Worm (Caenorhabditis elegans) whole organism, young adult: ENCODE data around the gene tbc-12.

Experiments
- B0019.2 ChIP-seq: fragments of 200-800 bp; sonication (Bioruptor generic); conservative IDR thresholded peaks from 2 replicates; pipeline ENCODE4 v1.3.6; 2022; ENCODE audit warnings: missing genetic modification reagents, missing genetic modification characterization, missing compliant biosample characterization
- B0035.1 ChIP-seq: sonication (generic microtip); optimal IDR thresholded peaks from 2 replicates; lab custom pipeline; 2016; ENCODE audit warnings: missing genetic modification characterization, mild to moderate bottlenecking, missing compliant biosample characterization, missing genotype, missing genetic modification reagents
- B0261.1 ChIP-seq: sonication (generic microtip); optimal IDR thresholded peaks from 2 replicates; lab custom pipeline; 2016; ENCODE audit warnings: mild to moderate bottlenecking, missing genetic modification characterization, moderate library complexity, missing compliant biosample characterization
- C06A6.2 ChIP-seq: fragments of 200-800 bp; sonication (Bioruptor generic); conservative IDR thresholded peaks from 2 replicates; pipeline ENCODE4 v1.3.6; 2022; ENCODE audit warnings: missing genetic modification characterization, missing compliant biosample characterization
- C17E4.6 ChIP-seq: fragments of 200-800 bp; sonication (Bioruptor generic); IDR thresholded peaks from 2 replicates; pipeline ENCODE4 v1.3.6; 2022; ENCODE audit warnings: missing genetic modification reagents, missing genetic modification characterization, missing compliant biosample characterization
- F37B4.10 ChIP-seq: fragments of 200-800 bp; sonication (Bioruptor generic); IDR thresholded peaks from 2 replicates; pipeline ENCODE4 v1.3.6; 2022; ENCODE audit warnings: missing genetic modification characterization, missing compliant biosample characterization
- K12H6.12 ChIP-seq: fragments of 200-800 bp; sonication (Bioruptor generic); optimal IDR thresholded peaks from 2 replicates; lab custom pipeline; 2018; ENCODE audit warnings: mild to moderate bottlenecking, missing genetic modification characterization, missing compliant biosample characterization
- Y53F4B.3 ChIP-seq: fragments of 200-800 bp; sonication (Bioruptor generic); IDR thresholded peaks from 2 replicates; pipeline ENCODE4 v1.3.6; 2022; ENCODE audit warnings: missing genetic modification reagents, missing genetic modification characterization, missing compliant biosample characterization
- Y53G8AR.9 ChIP-seq: fragments of 200-800 bp; sonication (Bioruptor generic); conservative IDR thresholded peaks from 2 replicates; pipeline ENCODE4 v1.3.6; 2022; ENCODE audit warnings: missing genetic modification reagents, missing genetic modification characterization, missing compliant biosample characterization
- Y67H2A.10 ChIP-seq: fragments of 200-800 bp; sonication (Bioruptor generic); conservative IDR thresholded peaks from 2 replicates; pipeline ENCODE4 v1.3.6; 2022; ENCODE audit warnings: missing genetic modification reagents, missing genetic modification characterization, missing compliant biosample characterization
- Y79H2A.3 ChIP-seq: fragments of 200-800 bp; sonication (Bioruptor generic); conservative IDR thresholded peaks from 2 replicates; pipeline ENCODE4 v1.3.6; 2022; ENCODE audit warnings: missing genetic modification reagents, missing genetic modification characterization, missing compliant biosample characterization
- ama-1 ChIP-seq, 3 experiments: fragments of 150-350 bp in 1 of 3; sonication (generic microtip) in 2 of 3; optimal IDR thresholded peaks; 2 replicates each; lab custom pipeline; 2014 to 2018; ENCODE audit warnings: missing biosample characterization in 2 of 3, missing genetic modification characterization in 2 of 3, missing genetic modification reagents in 2 of 3
- aptf-2 ChIP-seq: fragments of 200-800 bp; sonication (Bioruptor generic); conservative IDR thresholded peaks from 2 replicates; pipeline ENCODE4 v1.3.6; 2022; ENCODE audit warnings: missing genetic modification reagents, missing genetic modification characterization, missing compliant biosample characterization
- attf-3 ChIP-seq: fragments of 200-800 bp; sonication (Bioruptor generic); conservative IDR thresholded peaks from 2 replicates; pipeline ENCODE4 v1.3.6; 2022; ENCODE audit warnings: missing genetic modification reagents, missing genetic modification characterization, missing compliant biosample characterization
- attf-6 ChIP-seq: fragments of 200-800 bp; sonication (Bioruptor generic); IDR thresholded peaks from 2 replicates; pipeline ENCODE4 v1.3.6; 2022; ENCODE audit warnings: missing genetic modification reagents, missing genetic modification characterization, missing compliant biosample characterization
- ccch-3 ChIP-seq: fragments of 200-800 bp; sonication (Bioruptor generic); optimal IDR thresholded peaks from 2 replicates; lab custom pipeline; 2018; ENCODE audit warnings: mild to moderate bottlenecking, missing genetic modification characterization, missing compliant biosample characterization
- ceh-27 ChIP-seq: fragments of 200-800 bp; sonication (Bioruptor generic); optimal IDR thresholded peaks from 2 replicates; lab custom pipeline; 2018; ENCODE audit warnings: mild to moderate bottlenecking, missing genetic modification characterization, moderate library complexity, missing compliant biosample characterization
- ceh-40 ChIP-seq: fragments of 200-800 bp; sonication (Bioruptor generic); IDR thresholded peaks from 2 replicates; pipeline ENCODE4 v1.3.6; 2022; ENCODE audit warnings: missing genetic modification characterization, missing compliant biosample characterization
- ceh-58 ChIP-seq: fragments of 200-800 bp; sonication (Bioruptor generic); IDR thresholded peaks from 2 replicates; pipeline ENCODE4 v1.3.6; 2022; ENCODE audit warnings: missing genetic modification characterization, missing compliant biosample characterization
- dpff-1 ChIP-seq: sonication (generic microtip); optimal IDR thresholded peaks from 2 replicates; lab custom pipeline; 2017; ENCODE audit warnings: mild to moderate bottlenecking, missing genetic modification characterization, missing compliant biosample characterization
- ets-4 ChIP-seq: fragments of 200-800 bp; sonication (Bioruptor generic); optimal IDR thresholded peaks from 2 replicates; lab custom pipeline; 2018; ENCODE audit warnings: mild to moderate bottlenecking, missing genetic modification characterization, missing compliant biosample characterization
- gei-17 ChIP-seq: fragments of 200-800 bp; sonication (Bioruptor generic); optimal IDR thresholded peaks from 2 replicates; lab custom pipeline; 2018; ENCODE audit warnings: mild to moderate bottlenecking, missing genetic modification characterization, missing compliant biosample characterization
- hlh-26 ChIP-seq: fragments of 200-800 bp; sonication (Bioruptor generic); conservative IDR thresholded peaks from 2 replicates; pipeline ENCODE4 v1.3.6; 2022; ENCODE audit warnings: missing genetic modification reagents, missing genetic modification characterization, missing compliant biosample characterization
- hmg-20 ChIP-seq: fragments of 200-800 bp; sonication (Bioruptor generic); IDR thresholded peaks from 2 replicates; pipeline ENCODE4 v1.3.6; 2022; ENCODE audit warnings: missing genetic modification reagents, missing genetic modification characterization, missing compliant biosample characterization
- hrde-1 ChIP-seq: sonication (generic microtip); optimal IDR thresholded peaks from 2 replicates; lab custom pipeline; 2016; ENCODE audit warnings: missing genetic modification characterization, mild to moderate bottlenecking, missing compliant biosample characterization, moderate library complexity, missing genotype, missing genetic modification reagents, borderline replicate concordance
- lag-1 ChIP-seq: fragments of 200-800 bp; sonication (Bioruptor generic); IDR thresholded peaks from 2 replicates; pipeline ENCODE4 v1.3.6; 2022; ENCODE audit warnings: missing genetic modification reagents, missing genetic modification characterization, missing compliant biosample characterization
- nfya-1 ChIP-seq: sonication (generic microtip); optimal IDR thresholded peaks from 2 replicates; lab custom pipeline; 2017; ENCODE audit warnings: antibody characterized with exemption, missing compliant biosample characterization, missing genetic modification characterization, borderline replicate concordance; ENCODE audit not compliant: insufficient read depth
- nhr-120 ChIP-seq: fragments of 200-800 bp; sonication (Bioruptor generic); IDR thresholded peaks from 2 replicates; pipeline ENCODE4 v1.3.6; 2022; ENCODE audit warnings: missing genetic modification characterization, missing compliant biosample characterization
- nhr-80 ChIP-seq: sonication (generic microtip); optimal IDR thresholded peaks from 2 replicates; lab custom pipeline; 2016; ENCODE audit warnings: missing genetic modification characterization, missing compliant biosample characterization
- nhr-90 ChIP-seq: sonication (generic microtip); optimal IDR thresholded peaks from 2 replicates; lab custom pipeline; 2016; ENCODE audit warnings: missing genotype, mild to moderate bottlenecking, missing genetic modification characterization, missing compliant biosample characterization
- pha-4 ChIP-seq: fragments of 150-350 bp; sonication (generic microtip); optimal IDR thresholded peaks from 2 replicates; lab custom pipeline; 2014; ENCODE audit warnings: missing biosample characterization, missing genetic modification reagents, missing genetic modification characterization
- sdz-38 ChIP-seq: sonication (generic microtip); optimal IDR thresholded peaks from 2 replicates; lab custom pipeline; 2016; ENCODE audit warnings: missing genotype, missing genetic modification characterization, missing compliant biosample characterization
- tbp1 ChIP-seq: fragments of 200-800 bp; sonication (Bioruptor generic); optimal IDR thresholded peaks from 2 replicates; lab custom pipeline; 2018; ENCODE audit warnings: mild to moderate bottlenecking, missing genetic modification characterization, missing compliant biosample characterization
- tlf-1 ChIP-seq: fragments of 200-800 bp; sonication (Bioruptor generic); optimal IDR thresholded peaks from 2 replicates; lab custom pipeline; 2018; ENCODE audit warnings: mild to moderate bottlenecking, missing genetic modification characterization, missing compliant biosample characterization

The tbc-12 gene

DNA sequence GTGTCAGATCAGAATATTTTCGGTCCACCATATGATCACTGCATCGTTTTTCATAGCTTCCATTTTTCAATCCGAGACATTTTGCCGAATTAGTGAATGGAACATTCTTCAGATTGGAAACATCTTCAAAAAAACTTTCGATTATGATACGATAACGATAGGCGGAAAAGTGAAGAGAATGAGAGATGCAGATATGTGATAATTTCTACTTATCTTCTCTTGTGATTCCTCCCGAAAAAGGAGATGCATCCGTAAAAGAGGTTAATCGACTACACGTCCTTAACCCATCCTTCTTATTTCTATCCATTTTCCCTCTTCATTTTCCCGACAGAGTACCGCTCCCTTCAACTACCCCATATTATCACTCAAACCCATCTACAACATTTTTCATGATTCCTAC lies 49.2 kb downstream of the tbc-12 start, which contains the start of gene K02E10.4 (continued):
- TF ChIP-seq hlh-26 (no peak), nhr-90 (tag; lab: Kevin White, UChicago) (no peak), ama-1 (optimal IDR thresholded peaks at IDR 0.05; lab: Kevin White, UChicago) (no peak), ama-1 (GFP tag; optimal IDR thresholded peaks at IDR 0.05; lab: Kevin White, UChicago) (no peak), aptf-2 (no peak), K12H6.12 (tag; lab: Kevin White, UChicago) (no peak), hmg-20 (no peak)

DNA sequence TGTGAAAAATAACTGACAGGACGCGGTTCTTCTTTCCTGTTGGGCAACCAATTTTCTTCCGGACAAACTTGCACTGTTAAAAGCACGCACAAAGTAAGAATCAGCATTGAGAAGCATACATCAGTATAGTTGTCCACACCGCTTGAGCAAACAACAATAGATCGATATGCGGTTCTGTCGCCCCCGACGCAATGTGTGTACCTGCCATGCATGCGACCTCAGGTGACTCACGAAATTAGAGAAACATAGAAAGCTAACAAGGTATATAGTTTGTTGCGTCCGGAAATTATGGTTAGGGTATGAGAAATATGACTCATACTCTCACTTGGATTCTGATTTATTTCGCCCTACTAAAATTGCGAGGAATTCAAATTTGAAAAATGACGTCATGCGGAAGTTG lies 49.6 kb downstream of the tbc-12 start, which contains the start of gene K02E10.6:
K02E10.6 (minus strand) TSS at position 149 of the 400 bp plus-strand sequence.
- TF ChIP-seq ccch-3 = no peak
- TF ChIP-seq hlh-26 = no peak
- TF ChIP-seq Y53G8AR.9 (GFP tag; lab: Robert Waterston, UW) = no peak
- TF ChIP-seq ceh-58 = no peak
- no peak for TF ChIP-seq C17E4.6 (GFP tag; lab: Robert Waterston, UW)
- TF ChIP-seq nhr-80 (tag; lab: Kevin White, UChicago) = peak; percentile 41
- TF ChIP-seq Y79H2A.3 (GFP tag; lab: Robert Waterston, UW) = no peak
- TF ChIP-seq nfya-1 = no peak
- no peak for TF ChIP-seq hmg-20

- TF ChIP-seq Y67H2A.10 (GFP tag; lab: Robert Waterston, UW) (no peak), Y53F4B.3 (GFP tag; lab: Robert Waterston, UW) (no peak), attf-6 (GFP tag; lab: Robert Waterston, UW) (no peak), ets-4 (GFP tag; lab: Kevin White, UChicago) (no peak), ceh-27 (GFP tag; lab: Kevin White, UChicago) (no peak), tlf-1 (GFP tag; lab: Kevin White, UChicago) (no peak), B0035.1 (tag; lab: Kevin White, UChicago) (no peak), C06A6.2 (no peak), hrde-1 (tag; lab: Kevin White, UChicago) (no peak), attf-3 (GFP tag; lab: Robert Waterston, UW) (no peak), ceh-40 (GFP tag; lab: Robert Waterston, UW) (no peak)
Measured at ce11 chrX:2478823-2479222, 53.4 kb downstream of the tbc-12 start, which contains the start of gene K02E10.5. K02E10.5 (minus strand) TSS chrX:2478923.

DNA sequence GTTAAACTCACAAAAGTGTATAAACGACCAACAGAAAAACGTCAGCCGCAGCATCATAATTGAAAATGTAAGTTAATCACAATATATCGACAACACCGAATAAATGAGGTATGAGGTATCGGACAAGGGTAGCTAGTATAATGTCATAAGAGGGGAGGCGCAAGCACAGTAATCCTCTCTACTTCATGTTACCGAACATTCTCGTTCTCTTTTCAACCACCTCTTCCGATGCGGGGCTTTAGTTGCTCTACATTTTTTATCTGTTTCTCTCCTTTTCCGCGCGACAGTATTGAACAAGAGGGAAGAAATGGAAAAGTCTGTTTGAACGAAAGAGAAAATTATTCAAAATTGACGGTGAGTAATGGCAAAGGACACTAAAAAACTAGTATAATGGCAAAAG lies 56.4 kb downstream of the tbc-12 start, which contains the start of gene R04B3.3:
R04B3.3 (minus strand) TSS at position 101 of the 400 bp plus-strand sequence.
- TF ChIP-seq sdz-38 (tag; lab: Kevin White, UChicago) = no peak
- no peak for TF ChIP-seq B0261.1 (tag; lab: Kevin White, UChicago)
- no peak for TF ChIP-seq lag-1 (GFP tag; lab: Robert Waterston, UW)
- TF ChIP-seq gei-17 (GFP tag; lab: Kevin White, UChicago) = no peak
- no peak for TF ChIP-seq Y67H2A.10 (GFP tag; lab: Robert Waterston, UW)
- TF ChIP-seq ceh-40 (GFP tag; lab: Robert Waterston, UW) = no peak
- TF ChIP-seq nhr-120 = no peak
- no peak for TF ChIP-seq tbp1 (GFP tag; lab: Kevin White, UChicago)
- no peak for TF ChIP-seq F37B4.10 (GFP tag; lab: Robert Waterston, UW)
- no peak for TF ChIP-seq dpff-1 (tag; lab: Kevin White, UChicago)
- TF ChIP-seq pha-4 (tag; lab: Kevin White, UChicago) = no peak
- no peak for TF ChIP-seq B0019.2
- TF ChIP-seq C06A6.2 = no peak
- TF ChIP-seq, all 124 proteins: peak for 0
